Worm (Caenorhabditis elegans): Measurements from ENCODE around the gene nspe-2.

Gene nspe-2

ce11 chrII:12574668-12575067, 44.5 kb downstream of the nspe-2 start, which contains the start of gene Y38E10A.3:
Gene Y38E10A.3 (minus strand): TSS chrII:12574768.
- no peak for TF ChIP-seq sdc-2 (tag; optimal IDR thresholded peaks at IDR 0.05)
- no peak for TF ChIP-seq tbx-2 (tag; optimal IDR thresholded peaks at IDR 0.05)
- TF ChIP-seq F13H6.1 (tag; optimal IDR thresholded peaks at IDR 0.05) = no peak
- no peak for TF ChIP-seq hlh-6 (tag; optimal IDR thresholded peaks at IDR 0.05)
- TF ChIP-seq ceh-22 (tag; optimal IDR thresholded peaks at IDR 0.05) = no peak
- no peak for TF ChIP-seq pha-2 (tag; optimal IDR thresholded peaks at IDR 0.05)
- TF ChIP-seq eyg-1 (tag; optimal IDR thresholded peaks at IDR 0.05) = no peak
- no peak for TF ChIP-seq che-1 (tag; optimal IDR thresholded peaks at IDR 0.05)
- no peak for TF ChIP-seq nhr-232 (tag; optimal IDR thresholded peaks at IDR 0.05)
- TF ChIP-seq pat-9 (tag; optimal IDR thresholded peaks at IDR 0.05) = no peak
- TF ChIP-seq pag-3 (tag; optimal IDR thresholded peaks at IDR 0.05; ENCODE audit: borderline replicate concordance) = no peak
- TF ChIP-seq K02D7.2 (tag; optimal IDR thresholded peaks at IDR 0.05) = no peak
- no peak for TF ChIP-seq pqm-1 (tag; optimal IDR thresholded peaks at IDR 0.05)
- no peak for TF ChIP-seq ahr-1 (tag; optimal IDR thresholded peaks at IDR 0.05)
- TF ChIP-seq zip-5 (tag; optimal IDR thresholded peaks at IDR 0.05) = no peak
- TF ChIP-seq unc-3 (GFP tag; conservative IDR thresholded peaks at IDR 0.05) = no peak
- no peak for TF ChIP-seq unc-3 (tag; optimal IDR thresholded peaks at IDR 0.05)
- no peak for TF ChIP-seq ceh-14 (tag; optimal IDR thresholded peaks at IDR 0.05)
- TF ChIP-seq Y22D7AL.16 (tag; optimal IDR thresholded peaks at IDR 0.05) = no peak
- TF ChIP-seq mec-3 (tag; optimal IDR thresholded peaks at IDR 0.05; ENCODE audit: borderline replicate concordance) = no peak
- TF ChIP-seq ceh-24 (tag; optimal IDR thresholded peaks at IDR 0.05) = no peak

- no peak for TF ChIP-seq hlh-6 (tag; optimal IDR thresholded peaks at IDR 0.05)
- no peak for TF ChIP-seq pha-2 (tag; optimal IDR thresholded peaks at IDR 0.05)
These were observed 45.6 kb downstream of the nspe-2 start, which contains the start of gene Y38E10A.2 for ce11 chrII:12573541-12573940. Gene Y38E10A.2 (minus strand): TSS chrII:12573641.

ce11 chrII:12572760-12573159, 46.4 kb downstream of the nspe-2 start, which contains the start of gene Y38E10A.35:
Gene Y38E10A.35 (minus strand): TSS chrII:12572860.
- TF ChIP-seq unc-42 (tag; optimal IDR thresholded peaks at IDR 0.05) (no peak), rnt-1 (tag; optimal IDR thresholded peaks at IDR 0.05) (no peak), fax-1 (tag; optimal IDR thresholded peaks at IDR 0.05) (no peak), hlh-15 (tag; optimal IDR thresholded peaks at IDR 0.05) (no peak)

ce11 chrII:12570523-12570922, 48.7 kb downstream of the nspe-2 start, which contains the start of gene Y38E10A.1:
Gene Y38E10A.1 (minus strand): TSS chrII:12570623.
- TF ChIP-seq sox-4 (tag; optimal IDR thresholded peaks at IDR 0.05) = no peak
- TF ChIP-seq lin-11 (tag; optimal IDR thresholded peaks at IDR 0.05) = no peak
- no peak for TF ChIP-seq zip-5 (tag; optimal IDR thresholded peaks at IDR 0.05)
